Fruit fly (Drosophila melanogaster) whole organism, embryonic: ENCODE measurements around the gene CG31922.

Source experiments
- Blimp-1 ChIP-seq: fragments of 200-800 bp; sonication (Bioruptor generic); optimal IDR thresholded peaks from 3 replicates; lab custom pipeline; 2018; ENCODE audit warnings: missing biosample characterization, missing genetic modification characterization, mild to moderate bottlenecking, moderate library complexity, missing genetic modification reagents
- CG11560 ChIP-seq: fragments of 200-800 bp; sonication (Bioruptor generic); IDR thresholded peaks from 3 replicates; pipeline ENCODE4 v1.3.6; 2022; ENCODE audit warnings: missing biosample characterization, missing genetic modification characterization
- CG11696 ChIP-seq: fragments of 200-800 bp; sonication (Bioruptor generic); IDR thresholded peaks from 2 replicates; pipeline ENCODE4 v1.3.6; 2022; ENCODE audit warnings: missing biosample characterization, missing genetic modification characterization
- CG12219 ChIP-seq: fragments of 200-800 bp; sonication (Bioruptor generic); optimal IDR thresholded peaks from 3 replicates; lab custom pipeline; 2018; ENCODE audit warnings: missing biosample characterization, mild to moderate bottlenecking, missing genetic modification characterization
- CG12236 ChIP-seq: fragments of 200-800 bp; sonication (Bioruptor generic); optimal IDR thresholded peaks from 2 replicates; lab custom pipeline; 2016; ENCODE audit warnings: missing biosample characterization, missing genetic modification characterization
- CG15514 ChIP-seq: fragments of 200-800 bp; sonication (Bioruptor generic); optimal IDR thresholded peaks from 3 replicates; lab custom pipeline; 2017; ENCODE audit warnings: missing biosample characterization, missing genetic modification characterization, mild to moderate bottlenecking, moderate library complexity, missing genetic modification reagents
- CG15601 ChIP-seq: fragments of 200-800 bp; sonication (Bioruptor generic); optimal IDR thresholded peaks from 3 replicates; lab custom pipeline; 2019; ENCODE audit warnings: missing biosample characterization, mild to moderate bottlenecking, missing genetic modification characterization, moderate library complexity
- CG18476 ChIP-seq: fragments of 200-800 bp; sonication (Bioruptor generic); optimal IDR thresholded peaks from 2 replicates; lab custom pipeline; 2016; ENCODE audit warnings: missing biosample characterization, mild to moderate bottlenecking, missing genetic modification characterization
- CG2116 ChIP-seq: fragments of 200-800 bp; sonication (Bioruptor generic); optimal IDR thresholded peaks from 3 replicates; lab custom pipeline; 2018; ENCODE audit warnings: missing biosample characterization, mild to moderate bottlenecking, missing genetic modification characterization
- CG2120 ChIP-seq: fragments of 200-800 bp; sonication (Bioruptor generic); optimal IDR thresholded peaks from 3 replicates; lab custom pipeline; 2016; ENCODE audit warnings: missing biosample characterization, missing genetic modification characterization
- CG31365 ChIP-seq: fragments of 200-800 bp; sonication (Bioruptor generic); optimal IDR thresholded peaks from 2 replicates; lab custom pipeline; 2018; ENCODE audit warnings: missing biosample characterization, mild to moderate bottlenecking, missing genetic modification characterization
- CG33213 ChIP-seq: fragments of 200-800 bp; sonication (Bioruptor generic); optimal IDR thresholded peaks from 3 replicates; lab custom pipeline; 2016; ENCODE audit warnings: missing biosample characterization, missing genetic modification characterization
- CG42726 ChIP-seq: fragments of 200-800 bp; sonication (Bioruptor generic); IDR thresholded peaks from 2 replicates; pipeline ENCODE4 v1.3.6; 2022; ENCODE audit warnings: missing biosample characterization, missing genetic modification characterization; ENCODE audit not compliant: partially characterized antibody
- CG43689 ChIP-seq: fragments of 200-800 bp; sonication (Bioruptor generic); IDR thresholded peaks from 2 replicates; pipeline ENCODE4 v1.3.6; 2022; ENCODE audit warnings: missing biosample characterization, missing genetic modification characterization
- CG7839 ChIP-seq: fragments of 200-800 bp; sonication (Bioruptor generic); optimal IDR thresholded peaks from 3 replicates; lab custom pipeline; 2018; ENCODE audit warnings: missing biosample characterization, mild to moderate bottlenecking, missing genetic modification characterization, moderate library complexity
- CG8089 ChIP-seq: fragments of 200-800 bp; sonication (Bioruptor generic); optimal IDR thresholded peaks from 3 replicates; lab custom pipeline; 2016; ENCODE audit warnings: missing biosample characterization, missing genetic modification characterization
- D19B ChIP-seq: fragments of 200-800 bp; sonication (Bioruptor generic); optimal IDR thresholded peaks from 2 replicates; lab custom pipeline; 2017; ENCODE audit warnings: missing biosample characterization, mild to moderate bottlenecking, missing genetic modification characterization
- Fer2 ChIP-seq: fragments of 200-800 bp; sonication (Bioruptor generic); optimal IDR thresholded peaks from 2 replicates; lab custom pipeline; 2018; ENCODE audit warnings: missing biosample characterization, mild to moderate bottlenecking, missing genetic modification characterization, moderate library complexity
- HmgZ ChIP-seq: fragments of 200-800 bp; sonication (Bioruptor generic); optimal IDR thresholded peaks from 2 replicates; lab custom pipeline; 2018; ENCODE audit warnings: missing biosample characterization, mild to moderate bottlenecking, missing genetic modification characterization
- Hr3 ChIP-seq: fragments of 200-800 bp; sonication (Bioruptor generic); optimal IDR thresholded peaks from 3 replicates; lab custom pipeline; 2016; ENCODE audit warnings: missing biosample characterization, missing genetic modification characterization
- Hr78 ChIP-seq, 2 experiments: fragments of 200-800 bp in 1 of 2; fragments of >200 bp in 1 of 2; sonication (Bioruptor generic) in 1 of 2; optimal IDR thresholded peaks; 2 replicates each; lab custom pipeline; 2017 to 2019; ENCODE audit warnings: missing biosample characterization in 2 of 2, missing genetic modification characterization in 2 of 2, mild to moderate bottlenecking in 1 of 2, moderate library complexity in 1 of 2
- Max ChIP-seq: fragments of 200-800 bp; sonication (Bioruptor generic); optimal IDR thresholded peaks from 2 replicates; lab custom pipeline; 2016; ENCODE audit warnings: missing biosample characterization, mild to moderate bottlenecking, missing genetic modification characterization
- Nf-YC ChIP-seq: fragments of 200-800 bp; optimal IDR thresholded peaks from 3 replicates; lab custom pipeline; 2019; ENCODE audit warnings: missing biosample characterization, mild to moderate bottlenecking, missing genetic modification characterization, moderate library complexity
- Oaz ChIP-seq: fragments of 200-800 bp; sonication (Bioruptor generic); IDR thresholded peaks from 2 replicates; pipeline ENCODE4 v1.3.6; 2022; ENCODE audit warnings: missing biosample characterization, missing genetic modification characterization
- ash1 ChIP-seq: fragments of 200-800 bp; sonication (Bioruptor generic); optimal IDR thresholded peaks from 2 replicates; lab custom pipeline; 2018; ENCODE audit warnings: missing biosample characterization, mild to moderate bottlenecking, missing genetic modification characterization
- cad ChIP-seq: fragments of >200 bp; optimal IDR thresholded peaks from 2 replicates; lab custom pipeline; 2017; ENCODE audit warnings: missing biosample characterization, missing genetic modification characterization
- chif ChIP-seq, 2 experiments: fragments of 200-800 bp; sonication (Bioruptor generic); optimal IDR thresholded peaks; 3 replicates each; lab custom pipeline; 2016; ENCODE audit warnings: missing biosample characterization in 2 of 2, missing genetic modification characterization in 2 of 2
- crp ChIP-seq, 2 experiments: fragments of 200-800 bp; sonication (Bioruptor generic); optimal IDR thresholded peaks; 2 replicates in 1 of 2; 3 replicates in 1 of 2; lab custom pipeline; 2017; ENCODE audit warnings: missing biosample characterization in 2 of 2, missing genetic modification characterization in 2 of 2, mild to moderate bottlenecking in 1 of 2, moderate library complexity in 1 of 2
- dysf ChIP-seq: fragments of 200-800 bp; sonication (Bioruptor generic); IDR thresholded peaks from 3 replicates; pipeline ENCODE4 v1.3.6; 2022; ENCODE audit warnings: missing biosample characterization, missing genetic modification characterization
- esg ChIP-seq: fragments of 200-800 bp; sonication (Bioruptor generic); conservative IDR thresholded peaks from 2 replicates; pipeline ENCODE4 v1.3.6; 2022; ENCODE audit warnings: missing biosample characterization, missing genetic modification characterization
- eve ChIP-seq, 2 experiments: fragments of >200 bp; optimal IDR thresholded peaks; 2 replicates each; lab custom pipeline; 2017; ENCODE audit warnings: missing biosample characterization in 2 of 2, missing genetic modification characterization in 2 of 2
- fd64A ChIP-seq: fragments of 200-800 bp; sonication (Bioruptor generic); optimal IDR thresholded peaks from 3 replicates; lab custom pipeline; 2018; ENCODE audit warnings: missing biosample characterization, mild to moderate bottlenecking, missing genetic modification characterization
- hbn ChIP-seq: fragments of 200-800 bp; sonication (Bioruptor generic); IDR thresholded peaks from 2 replicates; pipeline ENCODE4 v1.3.6; 2022; ENCODE audit warnings: missing biosample characterization, missing genetic modification characterization; ENCODE audit not compliant: partially characterized antibody
- her ChIP-seq: fragments of 200-800 bp; sonication (Bioruptor generic); optimal IDR thresholded peaks from 2 replicates; lab custom pipeline; 2016; ENCODE audit warnings: missing biosample characterization, missing genetic modification characterization
- ind ChIP-seq: fragments of 200-800 bp; sonication (Bioruptor generic); optimal IDR thresholded peaks from 3 replicates; lab custom pipeline; 2016; ENCODE audit warnings: missing biosample characterization, missing genetic modification characterization
- inv ChIP-seq: fragments of 200-800 bp; sonication (Bioruptor generic); IDR thresholded peaks from 2 replicates; pipeline ENCODE4 v1.3.6; 2022; ENCODE audit warnings: missing biosample characterization, missing genetic modification characterization; ENCODE audit not compliant: partially characterized antibody
- mam ChIP-seq: fragments of 200-800 bp; sonication (Bioruptor generic); optimal IDR thresholded peaks from 3 replicates; lab custom pipeline; 2016; ENCODE audit warnings: missing biosample characterization, missing genetic modification characterization
- mld ChIP-seq: fragments of 200-800 bp; sonication (Bioruptor generic); IDR thresholded peaks from 3 replicates; pipeline ENCODE4 v1.3.6; 2022; ENCODE audit warnings: missing biosample characterization, missing genetic modification characterization; ENCODE audit not compliant: partially characterized antibody
- otp ChIP-seq: fragments of 200-800 bp; sonication (Bioruptor generic); IDR thresholded peaks from 3 replicates; pipeline ENCODE4, ENCODE4 v1.3.6; 2022; ENCODE audit warnings: missing biosample characterization, missing genetic modification characterization
- pb ChIP-seq: fragments of 200-800 bp; sonication (Bioruptor generic); optimal IDR thresholded peaks from 3 replicates; lab custom pipeline; 2016; ENCODE audit warnings: missing biosample characterization, missing genetic modification characterization
- pnt ChIP-seq: fragments of 200-800 bp; sonication (Bioruptor generic); optimal IDR thresholded peaks from 3 replicates; lab custom pipeline; 2016; ENCODE audit warnings: missing biosample characterization, missing genetic modification characterization
- pzg ChIP-seq: fragments of 200-800 bp; sonication (Bioruptor generic); optimal IDR thresholded peaks from 3 replicates; lab custom pipeline; 2018; ENCODE audit warnings: missing biosample characterization, mild to moderate bottlenecking, missing genetic modification characterization, moderate library complexity
- rib ChIP-seq: fragments of 200-800 bp; sonication (Bioruptor generic); IDR thresholded peaks from 2 replicates; pipeline ENCODE4 v1.3.6; 2022; ENCODE audit warnings: missing biosample characterization, missing genetic modification characterization
- run ChIP-seq: fragments of 200-800 bp; sonication (Bioruptor generic); optimal IDR thresholded peaks from 3 replicates; lab custom pipeline; 2018; ENCODE audit warnings: missing biosample characterization, mild to moderate bottlenecking, missing genetic modification characterization
- shn ChIP-seq: fragments of 200-800 bp; sonication (Bioruptor generic); optimal IDR thresholded peaks from 3 replicates; lab custom pipeline; 2016; ENCODE audit warnings: missing biosample characterization, missing genetic modification characterization
- tio ChIP-seq: fragments of 200-800 bp; sonication (Bioruptor generic); optimal IDR thresholded peaks from 2 replicates; lab custom pipeline; 2017; ENCODE audit warnings: missing biosample characterization, missing genetic modification characterization, inconsistent platforms
- tup ChIP-seq: fragments of 200-800 bp; sonication (Bioruptor generic); optimal IDR thresholded peaks from 2 replicates; lab custom pipeline; 2016; ENCODE audit warnings: missing biosample characterization, mild to moderate bottlenecking, missing genetic modification characterization, moderate library complexity
- unc-4 ChIP-seq: fragments of 200-800 bp; sonication (Bioruptor generic); IDR thresholded peaks from 2 replicates; pipeline ENCODE4 v1.3.6; 2022; ENCODE audit warnings: missing biosample characterization, missing genetic modification characterization; ENCODE audit not compliant: partially characterized antibody

The CG31922 gene

dm6 chr2L:1128932-1129887 lies 40.8 kb upstream of the CG31922 start, which contains the start of the genes Pino and TBC1D23 (continued):
- TF ChIP-seq Hr78 (GFP tag; optimal IDR thresholded peaks at IDR 0.05; lab: Kevin White, UChicago) (no peak), Max (GFP tag; lab: Kevin White, UChicago) (peak; percentile 29), hbn (peak; percentile 48), chif (GFP tag; optimal IDR thresholded peaks at IDR 0.05; lab: Kevin White, UChicago) (peak in 1 of 2 experiments; percentile 45), her (no peak), CG43689 (GFP tag; lab: Robert Waterston, UW) (no peak), CG15514 (GFP tag; lab: Kevin White, UChicago) (peak; percentile 79), CG2120 (peak; percentile 80), pzg (peak; percentile 39), otp (GFP tag; lab: Robert Waterston, UW) (no peak), dysf (GFP tag; lab: Robert Waterston, UW) (peak; percentile 79), HmgZ (peak; percentile 20), cad (GFP tag; lab: Kevin White, UChicago) (no peak), rib (GFP tag; lab: Robert Waterston, UW) (no peak), esg (GFP tag; lab: Robert Waterston, UW) (peak; percentile 48; the same call in 1 of the 2 replicates), crp (GFP tag; optimal IDR thresholded peaks at IDR 0.05; lab: Kevin White, UChicago) (no peak), Fer2 (tag; lab: Kevin White, UChicago) (peak; percentile 49), Oaz (GFP tag; lab: Robert Waterston, UW) (peak; percentile 46; the same call in 1 of the 2 replicates), shn (GFP tag; lab: Kevin White, UChicago) (no peak), CG15601 (tag; lab: Kevin White, UChicago) (peak; percentile 53), CG18476 (GFP tag; lab: Kevin White, UChicago) (no peak), CG11696 (GFP tag; lab: Robert Waterston, UW) (no peak), mam (peak; percentile 68), run (no peak), ind (GFP tag; lab: Kevin White, UChicago) (peak; percentile 81), tup (no peak), pnt (peak; percentile 25), eve (GFP tag; optimal IDR thresholded peaks at IDR 0.05; lab: Kevin White, UChicago) (no peak), CG12236 (GFP tag; lab: Kevin White, UChicago) (no peak), Hr3 (peak; percentile 82), CG7839 (tag; lab: Kevin White, UChicago) (peak; percentile 79), tio (GFP tag; lab: Kevin White, UChicago) (no peak), Nf-YC (tag; lab: Kevin White, UChicago) (peak; percentile 67), CG31365 (tag; lab: Kevin White, UChicago) (no peak), CG33213 (GFP tag; lab: Kevin White, UChicago) (peak; percentile 14), D19B (GFP tag; lab: Kevin White, UChicago) (peak; percentile 25), CG12219 (GFP tag; lab: Kevin White, UChicago) (no peak), CG11560 (tag; lab: Robert Waterston, UW) (peak; percentile 91), CG8089 (GFP tag; lab: Kevin White, UChicago) (no peak), Blimp-1 (GFP tag; lab: Kevin White, UChicago) (peak; percentile 53), pb (GFP tag; lab: Kevin White, UChicago) (no peak), inv (GFP tag; lab: Robert Waterston, UW) (peak; percentile 53), fd64A (GFP tag; lab: Kevin White, UChicago) (no peak), CG2116 (GFP tag; lab: Kevin White, UChicago) (peak; percentile 75), mld (GFP tag; lab: Robert Waterston, UW) (no peak), unc-4 (GFP tag; lab: Robert Waterston, UW) (peak; percentile 67), CG42726 (GFP tag; lab: Robert Waterston, UW) (no peak), ash1 (GFP tag; lab: Kevin White, UChicago) (no peak)
